Worm (Caenorhabditis elegans) whole organism, L3 larva: ENCODE data around the gene C28H8.8.

ENCODE experiments used
- R02D3.7 ChIP-seq: fragments of 150-350 bp; optimal IDR thresholded peaks from 2 replicates; lab custom pipeline; 2014; ENCODE audit warnings: missing biosample characterization, missing genetic modification characterization
- aly-2 ChIP-seq: fragments of 150-350 bp; optimal IDR thresholded peaks from 2 replicates; lab custom pipeline; 2014; ENCODE audit warnings: missing biosample characterization, missing genetic modification characterization
- ama-1 ChIP-seq: fragments of 150-350 bp; optimal IDR thresholded peaks from 2 replicates; lab custom pipeline; 2018
- ceh-28 ChIP-seq: fragments of 150-350 bp; optimal IDR thresholded peaks from 2 replicates; lab custom pipeline; 2014; ENCODE audit warnings: missing biosample characterization, missing genetic modification reagents, missing genetic modification characterization
- ceh-9 ChIP-seq: sonication (generic microtip); optimal IDR thresholded peaks from 2 replicates; lab custom pipeline; 2018; ENCODE audit warnings: missing biosample characterization, missing genetic modification characterization
- daf-12 ChIP-seq: fragments of 150-350 bp; optimal IDR thresholded peaks from 2 replicates; lab custom pipeline; 2014; ENCODE audit warnings: missing biosample characterization, missing genetic modification reagents, missing genetic modification characterization
- egl-27 ChIP-seq: sonication (generic microtip); optimal IDR thresholded peaks from 4 replicates; lab custom pipeline; 2017; ENCODE audit warnings: missing biosample characterization, missing genetic modification reagents, missing genetic modification characterization
- elt-1 ChIP-seq: fragments of 150-350 bp; optimal IDR thresholded peaks from 2 replicates; lab custom pipeline; 2014; ENCODE audit warnings: missing biosample characterization, missing genetic modification characterization
- elt-2 ChIP-seq: sonication (generic microtip); optimal IDR thresholded peaks from 2 replicates; lab custom pipeline; 2016; ENCODE audit warnings: missing genetic modification reagents, mild to moderate bottlenecking, missing genetic modification characterization, missing compliant biosample characterization
- elt-3 ChIP-seq, 3 experiments: fragments of 150-350 bp in 1 of 3; sonication (generic microtip) in 2 of 3; optimal IDR thresholded peaks; 2 replicates in 2 of 3; 4 replicates in 1 of 3; lab custom pipeline; 2014 to 2017; ENCODE audit warnings: missing biosample characterization in 3 of 3, missing genetic modification characterization in 3 of 3
- eor-1 ChIP-seq, 2 experiments: fragments of 150-350 bp; optimal IDR thresholded peaks; 2 replicates each; lab custom pipeline; 2014 to 2018; ENCODE audit warnings: missing biosample characterization in 2 of 2, missing genetic modification characterization in 2 of 2
- fkh-10 ChIP-seq: sonication (generic microtip); optimal IDR thresholded peaks from 2 replicates; lab custom pipeline; 2017; ENCODE audit warnings: missing biosample characterization, missing genetic modification reagents, missing genetic modification characterization
- fkh-2 ChIP-seq: fragments of 150-350 bp; optimal IDR thresholded peaks from 2 replicates; lab custom pipeline; 2014; ENCODE audit warnings: missing biosample characterization, missing genetic modification reagents, missing genetic modification characterization
- fos-1 ChIP-seq: fragments of 150-350 bp; optimal IDR thresholded peaks from 2 replicates; lab custom pipeline; 2014; ENCODE audit warnings: missing biosample characterization, missing genetic modification characterization
- hmg-11 ChIP-seq: sonication (generic microtip); optimal IDR thresholded peaks from 2 replicates; lab custom pipeline; 2016; ENCODE audit warnings: missing genetic modification characterization, missing compliant biosample characterization
- jun-1 ChIP-seq: fragments of 150-350 bp; optimal IDR thresholded peaks from 2 replicates; lab custom pipeline; 2014; ENCODE audit warnings: missing biosample characterization, missing genetic modification reagents, missing genetic modification characterization
- lin-15B ChIP-seq: fragments of 150-350 bp; optimal IDR thresholded peaks from 2 replicates; lab custom pipeline; 2014; ENCODE audit warnings: missing biosample characterization, missing genetic modification characterization
- lin-39 ChIP-seq: fragments of 150-350 bp; optimal IDR thresholded peaks from 2 replicates; lab custom pipeline; 2018; ENCODE audit warnings: missing biosample characterization, missing genetic modification reagents, missing genetic modification characterization
- lsy-12 ChIP-seq: sonication (generic microtip); optimal IDR thresholded peaks from 2 replicates; lab custom pipeline; 2016; ENCODE audit warnings: mild to moderate bottlenecking, missing genetic modification characterization, missing compliant biosample characterization
- nfya-1 ChIP-seq: sonication (generic microtip); optimal IDR thresholded peaks from 2 replicates; lab custom pipeline; 2017; ENCODE audit warnings: missing genetic modification characterization, mild to moderate bottlenecking, missing compliant biosample characterization, antibody characterized with exemption, moderate library complexity; ENCODE audit not compliant: insufficient read depth
- nhr-11 ChIP-seq: fragments of 150-350 bp; optimal IDR thresholded peaks from 2 replicates; lab custom pipeline; 2014; ENCODE audit warnings: missing biosample characterization, missing genetic modification characterization
- nhr-23 ChIP-seq: fragments of 150-350 bp; optimal IDR thresholded peaks from 2 replicates; lab custom pipeline; 2014; ENCODE audit warnings: missing biosample characterization, missing genetic modification reagents, missing genetic modification characterization
- nhr-237 ChIP-seq: fragments of 150-350 bp; optimal IDR thresholded peaks from 2 replicates; lab custom pipeline; 2014; ENCODE audit warnings: missing biosample characterization, missing genetic modification characterization
- nhr-25 ChIP-seq: sonication (generic microtip); optimal IDR thresholded peaks from 2 replicates; lab custom pipeline; 2017; ENCODE audit warnings: missing biosample characterization, missing genetic modification characterization
- nhr-43 ChIP-seq: sonication (generic microtip); optimal IDR thresholded peaks from 2 replicates; lab custom pipeline; 2016; ENCODE audit warnings: mild to moderate bottlenecking, missing genetic modification characterization, missing compliant biosample characterization; ENCODE audit not compliant: poor library complexity, severe bottlenecking
- nhr-76 ChIP-seq: fragments of 150-350 bp; sonication (generic microtip); optimal IDR thresholded peaks from 5 replicates; lab custom pipeline; 2014; ENCODE audit warnings: missing biosample characterization, missing genetic modification characterization
- pha-4 ChIP-seq: fragments of 150-350 bp; optimal IDR thresholded peaks from 2 replicates; lab custom pipeline; 2014; ENCODE audit warnings: missing biosample characterization, missing genetic modification reagents, missing genetic modification characterization
- pqm-1 ChIP-seq: fragments of 150-350 bp; optimal IDR thresholded peaks from 2 replicates; lab custom pipeline; 2017; ENCODE audit warnings: missing biosample characterization, missing genetic modification characterization, inconsistent platforms
- sea-2 ChIP-seq: fragments of 150-350 bp; sonication (generic microtip); optimal IDR thresholded peaks from 4 replicates; lab custom pipeline; 2014; ENCODE audit warnings: missing biosample characterization, missing genetic modification reagents, missing genetic modification characterization
- skn-1 ChIP-seq: fragments of 150-350 bp; optimal IDR thresholded peaks from 2 replicates; lab custom pipeline; 2014; ENCODE audit warnings: missing biosample characterization, missing genetic modification characterization
- tbx-2 ChIP-seq: sonication (generic microtip); optimal IDR thresholded peaks from 2 replicates; lab custom pipeline; 2016; ENCODE audit warnings: mild to moderate bottlenecking, missing genetic modification characterization, missing compliant biosample characterization
- unc-39 ChIP-seq: sonication (generic microtip); optimal IDR thresholded peaks from 4 replicates; lab custom pipeline; 2017; ENCODE audit warnings: missing biosample characterization, missing genetic modification characterization
- zag-1 ChIP-seq: fragments of 150-350 bp; optimal IDR thresholded peaks from 2 replicates; lab custom pipeline; 2014; ENCODE audit warnings: missing biosample characterization, missing genetic modification characterization
- ztf-4 ChIP-seq: fragments of 150-350 bp; optimal IDR thresholded peaks from 2 replicates; lab custom pipeline; 2014; ENCODE audit warnings: missing biosample characterization, missing genetic modification characterization

Gene C28H8.8

DNA sequence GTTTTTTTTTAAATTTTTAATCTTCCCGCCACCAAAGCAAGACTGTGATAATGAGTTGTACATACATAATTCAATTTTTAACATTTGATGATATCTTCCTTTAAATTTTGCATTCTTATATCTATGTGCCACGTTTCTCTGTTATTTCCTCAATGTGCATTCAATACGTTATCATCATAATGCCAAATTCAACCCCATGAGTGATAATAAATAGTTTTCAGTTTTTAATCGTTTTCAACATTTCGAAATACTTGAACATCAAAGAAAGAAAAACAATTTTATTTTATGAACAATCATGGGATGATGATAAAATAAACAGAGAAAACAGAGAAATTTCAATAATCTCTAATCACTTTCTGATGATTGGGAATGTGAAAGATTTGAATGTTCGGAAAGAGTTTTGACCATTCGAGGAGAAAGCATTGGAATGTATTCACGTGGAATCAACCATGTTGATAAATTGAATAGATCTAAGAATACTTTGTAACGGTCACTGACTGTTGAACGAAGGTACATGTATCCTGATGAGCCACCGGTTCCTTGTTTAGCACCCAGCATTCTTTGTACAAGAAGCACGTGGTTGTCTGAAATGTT lies 28.9 kb upstream of the C28H8.8 start:
- no peak for TF ChIP-seq nhr-76
- no peak for TF ChIP-seq unc-39 (tag; lab: Kevin White, UChicago)
- no peak for TF ChIP-seq zag-1 (tag; lab: Kevin White, UChicago)
- no peak for TF ChIP-seq tbx-2 (tag; lab: Kevin White, UChicago)
- peak; percentile 41 for TF ChIP-seq pha-4 (tag; lab: Kevin White, UChicago)
- no peak for TF ChIP-seq elt-3 (tag; optimal IDR thresholded peaks at IDR 0.05; lab: Kevin White, UChicago)
- TF ChIP-seq lsy-12 (tag; lab: Kevin White, UChicago), result peak; percentile 40
- peak; percentile 87 for TF ChIP-seq elt-2 (tag; lab: Kevin White, UChicago)
- no peak for TF ChIP-seq elt-1 (tag; lab: Kevin White, UChicago)
- peak; percentile 20 for TF ChIP-seq nhr-23
- no peak for TF ChIP-seq lin-39
- TF ChIP-seq ama-1 (lab: Kevin White, UChicago), result peak; percentile 2
- no peak for TF ChIP-seq lin-15B (tag; lab: Kevin White, UChicago)
- TF ChIP-seq sea-2 (GFP tag; lab: Kevin White, UChicago), result no peak
- TF ChIP-seq nhr-43 (tag; lab: Kevin White, UChicago), result peak; percentile 16
- TF ChIP-seq R02D3.7 (tag; lab: Kevin White, UChicago), result no peak
- TF ChIP-seq eor-1 (tag; optimal IDR thresholded peaks at IDR 0.05; lab: Kevin White, UChicago), result no peak
- no peak for TF ChIP-seq hmg-11 (tag; lab: Kevin White, UChicago)
- peak; percentile 24 for TF ChIP-seq ztf-4
- no peak for TF ChIP-seq nhr-237 (tag; lab: Kevin White, UChicago)
- no peak for TF ChIP-seq nfya-1 (tag; lab: Kevin White, UChicago)
- TF ChIP-seq fkh-2 (tag; lab: Kevin White, UChicago), result no peak
- TF ChIP-seq nhr-25 (tag; lab: Kevin White, UChicago), result peak; percentile 17
- peak; percentile 42 for TF ChIP-seq pqm-1
- no peak for TF ChIP-seq fkh-10 (GFP tag; lab: Kevin White, UChicago)
- no peak for TF ChIP-seq ceh-9 (tag; lab: Kevin White, UChicago)
- no peak for TF ChIP-seq nhr-11 (tag; lab: Kevin White, UChicago)
- TF ChIP-seq aly-2 (tag; lab: Kevin White, UChicago), result no peak
- TF ChIP-seq fos-1 (tag; lab: Kevin White, UChicago), result peak; percentile 18
- TF ChIP-seq ceh-28 (tag; lab: Kevin White, UChicago), result peak; percentile 37
- peak; percentile 92 for TF ChIP-seq skn-1 (tag; lab: Kevin White, UChicago)
- TF ChIP-seq daf-12 (tag; lab: Kevin White, UChicago), result no peak
- TF ChIP-seq egl-27 (tag; lab: Kevin White, UChicago), result no peak
- TF ChIP-seq, all 47 proteins: peak for 12

DNA sequence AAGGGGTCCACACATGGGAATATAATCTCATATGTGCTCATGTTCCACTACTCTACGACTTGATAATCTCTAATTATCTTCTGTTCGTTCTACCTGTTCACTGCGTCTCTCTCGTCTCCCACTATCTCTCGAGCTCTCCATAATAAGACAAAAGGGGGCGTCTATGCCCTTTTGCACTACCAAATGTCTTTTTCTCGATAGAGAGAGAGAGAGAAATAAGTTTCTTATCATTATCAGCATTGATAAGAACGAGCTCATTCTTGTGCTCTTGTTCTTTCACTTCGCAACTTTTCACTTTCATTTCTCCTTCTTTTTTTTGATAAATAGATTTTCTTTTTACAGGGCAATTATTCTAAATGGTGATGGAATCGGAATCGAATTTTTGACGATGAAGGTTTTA lies 27.4 kb upstream of the C28H8.8 start:
- TF ChIP-seq skn-1 (tag; lab: Kevin White, UChicago), result peak; percentile 4
- no peak for TF ChIP-seq lin-15B (tag; lab: Kevin White, UChicago)
- TF ChIP-seq pqm-1, result peak; percentile 40
- TF ChIP-seq hmg-11 (tag; lab: Kevin White, UChicago), result no peak
- TF ChIP-seq nfya-1 (tag; lab: Kevin White, UChicago), result no peak
- no peak for TF ChIP-seq jun-1 (tag; lab: Kevin White, UChicago)
- TF ChIP-seq elt-2 (tag; lab: Kevin White, UChicago), result peak; percentile 87
- no peak for TF ChIP-seq R02D3.7 (tag; lab: Kevin White, UChicago)
- peak; percentile 38 for TF ChIP-seq pha-4 (tag; lab: Kevin White, UChicago)

DNA sequence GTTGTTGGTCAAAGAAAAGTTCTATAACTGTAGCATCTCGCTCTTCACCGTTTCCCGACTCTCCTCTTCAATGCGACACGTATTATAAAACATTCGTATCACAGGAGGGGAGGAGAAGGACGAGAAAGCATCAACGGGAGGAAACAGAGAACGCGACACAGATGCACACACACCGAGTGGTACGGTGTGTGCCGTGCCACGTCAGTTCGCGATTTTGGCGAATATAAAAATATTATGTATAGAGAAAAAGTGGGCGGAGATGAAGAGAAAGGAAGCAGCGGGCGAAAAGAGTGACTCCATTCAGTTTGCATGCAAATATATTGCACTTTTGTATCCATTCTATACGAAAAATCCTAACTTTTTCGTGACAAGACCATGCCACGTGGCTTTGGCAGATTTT lies 26.1 kb upstream of the C28H8.8 start:
- TF ChIP-seq nfya-1 (tag; lab: Kevin White, UChicago) (peak; percentile 72), pha-4 (tag; lab: Kevin White, UChicago) (peak; percentile 12), skn-1 (tag; lab: Kevin White, UChicago) (no peak), pqm-1 (peak; percentile 48), ztf-4 (no peak), elt-2 (tag; lab: Kevin White, UChicago) (peak; percentile 77)

DNA sequence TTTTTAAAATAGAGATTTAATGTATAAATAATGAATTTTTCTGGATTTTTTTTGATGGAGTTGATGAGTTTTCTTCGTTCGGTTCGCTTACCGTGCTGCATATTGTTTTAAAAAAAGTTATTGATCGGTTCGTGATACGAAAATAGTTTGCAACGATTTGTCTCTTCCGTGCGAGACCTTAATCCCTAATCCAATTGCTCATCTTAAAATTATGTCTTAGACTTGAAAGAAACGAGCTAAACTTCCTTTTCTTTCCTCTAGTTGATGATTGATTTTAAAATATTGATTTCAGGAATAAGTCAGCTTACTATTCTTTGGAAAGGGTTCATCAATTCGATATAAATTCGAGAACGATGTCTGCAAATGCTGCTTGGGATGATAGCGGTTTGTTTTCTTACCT lies 19.8 kb upstream of the C28H8.8 start, which contains the start of gene C28H8.3:
TSS of gene C28H8.3 (plus strand) at position 293 of the 400 bp plus-strand sequence.
- peak; percentile 1 for TF ChIP-seq ceh-28 (tag; lab: Kevin White, UChicago)
- TF ChIP-seq ztf-4, result no peak
- peak; percentile 27 for TF ChIP-seq ama-1 (lab: Kevin White, UChicago)
